Fruit fly (Drosophila melanogaster): ENCODE results near the gene TwdlG.
A peak's percentile ranks its signal among the peaks of the same experiment; 100 is the strongest.

The TwdlG gene

DNA sequence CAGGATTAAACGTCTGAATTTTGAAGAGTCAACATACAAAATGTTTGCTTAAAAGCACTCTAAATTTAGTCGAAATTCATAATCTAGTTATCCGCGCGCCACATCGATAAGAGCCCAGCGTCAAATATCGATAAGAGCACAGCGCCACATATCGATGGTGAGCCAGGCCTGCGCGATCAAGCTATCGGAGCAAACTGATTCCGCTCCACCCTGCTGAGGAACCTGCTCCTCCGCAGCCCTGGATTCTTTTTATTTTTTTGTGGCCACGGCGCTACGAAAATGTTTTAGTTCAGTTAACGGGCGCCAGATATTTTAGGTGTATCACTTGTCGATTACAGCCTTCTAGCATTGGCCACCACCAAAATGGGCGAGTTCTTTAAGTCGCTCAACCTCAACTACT lies 30.4 kb downstream of the TwdlG start (continued):
- TF ChIP-seq NC2β (GFP tag; optimal IDR thresholded peaks at IDR 0.05), result peak; percentile 43
- TF ChIP-seq dysf (GFP tag; IDR thresholded peaks at IDR 0.05), result peak; percentile 25; the same call in 1 of the 3 replicates
- TF ChIP-seq Hr39 (optimal IDR thresholded peaks at IDR 0.05), result no peak
- 0 out of 2 replicates have a peak, but pooled peaks have one; percentile 23 for TF ChIP-seq H2.0 (GFP tag; IDR thresholded peaks at IDR 0.05)
- no peak; the same call in 3 of the 4 replicates for TF ChIP-seq Gug (GFP tag; IDR thresholded peaks at IDR 0.05)
- TF ChIP-seq Dp (GFP tag; optimal IDR thresholded peaks at IDR 0.05), result peak; percentile 97
- TF ChIP-seq pnt (GFP tag; optimal IDR thresholded peaks at IDR 0.05), result no peak
- peak; percentile 98 for TF ChIP-seq knrl (GFP tag; IDR thresholded peaks at IDR 0.05; ENCODE audit: partially characterized antibody)
- no peak for TF ChIP-seq psq (GFP tag; optimal IDR thresholded peaks at IDR 0.05)
- no peak for TF ChIP-seq CG10147 (GFP tag; optimal IDR thresholded peaks at IDR 0.05)
- TF ChIP-seq CG12744 (GFP tag; optimal IDR thresholded peaks at IDR 0.05), result no peak
- TF ChIP-seq Sox100B (GFP tag; optimal IDR thresholded peaks at IDR 0.05), result no peak
- no peak for TF ChIP-seq Ssrp (tag; optimal IDR thresholded peaks at IDR 0.05)
- no peak for TF ChIP-seq CG17802 (tag; optimal IDR thresholded peaks at IDR 0.05)
- no peak for TF ChIP-seq E2f1 (GFP tag; IDR thresholded peaks at IDR 0.05)
- 0 out of 2 replicates have a peak, but pooled peaks have one; percentile 20 for TF ChIP-seq Drgx (GFP tag; IDR thresholded peaks at IDR 0.05)
- peak; percentile 98 for TF ChIP-seq BEAF-32 (GFP tag; optimal IDR thresholded peaks at IDR 0.05)
- TF ChIP-seq CG13775 (GFP tag; optimal IDR thresholded peaks at IDR 0.05), result peak; percentile 25
- no peak for TF ChIP-seq CG11696 (GFP tag; IDR thresholded peaks at IDR 0.05)
- TF ChIP-seq zen (tag; optimal IDR thresholded peaks at IDR 0.05), result peak; percentile 35
- no peak for TF ChIP-seq CG7556 (GFP tag; optimal IDR thresholded peaks at IDR 0.05)
- TF ChIP-seq CG9876 (GFP tag; optimal IDR thresholded peaks at IDR 0.05), result peak; percentile 8
- TF ChIP-seq danr (GFP tag; IDR thresholded peaks at IDR 0.05), result no peak
- no peak for TF ChIP-seq caup (GFP tag; optimal IDR thresholded peaks at IDR 0.05; ENCODE audit: severe bottlenecking)
- TF ChIP-seq CG9727 (GFP tag; optimal IDR thresholded peaks at IDR 0.05), result peak; percentile 20
- TF ChIP-seq dm (GFP tag; optimal IDR thresholded peaks at IDR 0.05), result peak; percentile 1
- TF ChIP-seq CoRest (tag; optimal IDR thresholded peaks at IDR 0.05), result peak; percentile 32
- peak; percentile 98 for TF ChIP-seq chinmo (GFP tag; IDR thresholded peaks at IDR 0.05; ENCODE audit: partially characterized antibody)
- TF ChIP-seq CG1024 (GFP tag; IDR thresholded peaks at IDR 0.05), result no peak; the same call in 1 of the 2 replicates
- TF ChIP-seq GATAe (GFP tag; conservative IDR thresholded peaks at IDR 0.05), result no peak
- no peak for TF ChIP-seq jing (GFP tag; optimal IDR thresholded peaks at IDR 0.05)
- no peak for TF ChIP-seq CG11695 (GFP tag; IDR thresholded peaks at IDR 0.05)
- TF ChIP-seq zfh1 (GFP tag; IDR thresholded peaks at IDR 0.05), result peak; percentile 62; the same call in 1 of the 3 replicates
- peak; percentile 45 for TF ChIP-seq Dek (tag; optimal IDR thresholded peaks at IDR 0.05)
- TF ChIP-seq CG16815 (GFP tag; optimal IDR thresholded peaks at IDR 0.05), result no peak
- no peak for TF ChIP-seq Nf-YB (GFP tag; optimal IDR thresholded peaks at IDR 0.05)
- no peak for TF ChIP-seq grn (GFP tag; optimal IDR thresholded peaks at IDR 0.05)
- TF ChIP-seq Atf6 (GFP tag; IDR thresholded peaks at IDR 0.05), result no peak
- TF ChIP-seq Stat92E (GFP tag; optimal IDR thresholded peaks at IDR 0.05), result peak in 1 of 3 experiments; percentile 6
- no peak for TF ChIP-seq sr (GFP tag; IDR thresholded peaks at IDR 0.05)
- no peak for TF ChIP-seq CG9437 (GFP tag; optimal IDR thresholded peaks at IDR 0.05)
- peak; percentile 45 for TF ChIP-seq CG10267 (tag; optimal IDR thresholded peaks at IDR 0.05)
- TF ChIP-seq NFAT (GFP tag; IDR thresholded peaks at IDR 0.05), result peak; percentile 53
- peak; percentile 59 for TF ChIP-seq CHES-1-like (GFP tag; optimal IDR thresholded peaks at IDR 0.05)
- TF ChIP-seq Hand (GFP tag; optimal IDR thresholded peaks at IDR 0.05), result no peak
- TF ChIP-seq CG10366 (GFP tag; IDR thresholded peaks at IDR 0.05), result no peak
- peak; percentile 22 for TF ChIP-seq CG8944 (GFP tag; optimal IDR thresholded peaks at IDR 0.05)
- TF ChIP-seq CG11093 (GFP tag; IDR thresholded peaks at IDR 0.05), result no peak
- TF ChIP-seq Scr (GFP tag; IDR thresholded peaks at IDR 0.05; ENCODE audit: partially characterized antibody), result peak; percentile 95
- TF ChIP-seq CG13624 (GFP tag; optimal IDR thresholded peaks at IDR 0.05), result peak; percentile 70
- TF ChIP-seq ase (GFP tag; IDR thresholded peaks at IDR 0.05), result no peak

All from whole organism, embryonic.